Worm (Caenorhabditis elegans) whole organism, L4 larva: ENCODE results near the gene snpn-1.

ENCODE experiments used
- ces-1 ChIP-seq: fragments of 150-350 bp; sonication (generic microtip); optimal IDR thresholded peaks from 4 replicates; lab custom pipeline; 2014; ENCODE audit warnings: missing biosample characterization, missing genetic modification reagents, missing genetic modification characterization
- gei-8 ChIP-seq: fragments of 200-800 bp; sonication (Bioruptor generic); optimal IDR thresholded peaks from 2 replicates; lab custom pipeline; 2018; ENCODE audit warnings: mild to moderate bottlenecking, missing genetic modification characterization, missing compliant biosample characterization
- ztf-11 ChIP-seq: fragments of 150-350 bp; optimal IDR thresholded peaks from 2 replicates; lab custom pipeline; 2014; ENCODE audit warnings: missing biosample characterization, missing genetic modification characterization

ce11 chrIV:5131781-5132180 lies 40.9 kb upstream of the snpn-1 start:
- no peak for TF ChIP-seq gei-8
- TF ChIP-seq ztf-11 (tag; lab: Kevin White, UChicago): no peak
- no peak for TF ChIP-seq ces-1 (GFP tag; lab: Kevin White, UChicago)
